Worm (Caenorhabditis elegans): ENCODE results near the gene F39G3.4.
"Not testable (repeated sequence)": the region's sequence is repeated elsewhere in the genome, so short reads cannot be mapped to it uniquely, and the experiment has no call there.

Gene F39G3.4

ce11 chrV:4754123-4754522 is 29.6 kb downstream of the F39G3.4 start, which contains the start of gene hil-4:
Gene hil-4 (plus strand): TSS chrV:4754313.
- no peak for TF ChIP-seq dao-5 (tag; optimal IDR thresholded peaks at IDR 0.05)
- TF ChIP-seq W03F9.2 (tag; optimal IDR thresholded peaks at IDR 0.05) = no peak
- TF ChIP-seq him-1 (tag; optimal IDR thresholded peaks at IDR 0.05) = no peak

ce11 chrV:4754684-4755211 is 30.2 kb downstream of the F39G3.4 start:
- no peak for TF ChIP-seq dao-5 (tag; optimal IDR thresholded peaks at IDR 0.05)
- TF ChIP-seq him-1 (tag; optimal IDR thresholded peaks at IDR 0.05) = no peak
- TF ChIP-seq W03F9.2 (tag; optimal IDR thresholded peaks at IDR 0.05) = no peak

- TF ChIP-seq dao-5 (tag; optimal IDR thresholded peaks at IDR 0.05) = no peak
- TF ChIP-seq W03F9.2 (tag; optimal IDR thresholded peaks at IDR 0.05) = no peak
- TF ChIP-seq him-1 (tag; optimal IDR thresholded peaks at IDR 0.05) = no peak
These were observed 30.9 kb downstream of the F39G3.4 start, which contains the start of gene pgl-3 for ce11 chrV:4755308-4756029. Gene pgl-3 (plus strand): TSS chrV:4755979.

- no peak for TF ChIP-seq him-1 (tag; optimal IDR thresholded peaks at IDR 0.05)
- no peak for TF ChIP-seq W03F9.2 (tag; optimal IDR thresholded peaks at IDR 0.05)
- TF ChIP-seq dao-5 (tag; optimal IDR thresholded peaks at IDR 0.05) = no peak
These were observed 33.5 kb downstream of the F39G3.4 start for ce11 chrV:4758019-4758418.

ce11 chrV:4758540-4758939 is 34.0 kb downstream of the F39G3.4 start:
- TF ChIP-seq W03F9.2 (tag; optimal IDR thresholded peaks at IDR 0.05) = no peak
- TF ChIP-seq dao-5 (tag; optimal IDR thresholded peaks at IDR 0.05) = no peak
- no peak for TF ChIP-seq him-1 (tag; optimal IDR thresholded peaks at IDR 0.05)

- not testable (repeated sequence) for TF ChIP-seq W03F9.2, dao-5, him-1 (tag; optimal IDR thresholded peaks at IDR 0.05)
These were observed 36.1 kb downstream of the F39G3.4 start, which contains the start of gene bgnt-1.4 for ce11 chrV:4760674-4761073. Gene bgnt-1.4 (plus strand): TSS chrV:4760974.

- no peak for TF ChIP-seq him-1 (tag; optimal IDR thresholded peaks at IDR 0.05)
- TF ChIP-seq dao-5 (tag; optimal IDR thresholded peaks at IDR 0.05) = no peak
These were observed 41.9 kb downstream of the F39G3.4 start, which contains the start of gene C18G1.8 for ce11 chrV:4766501-4766900. Gene C18G1.8 (minus strand): TSS chrV:4766601.

ce11 chrV:4769633-4770032 is 45.1 kb downstream of the F39G3.4 start, which contains the start of gene C18G1.9:
Gene C18G1.9 (minus strand): TSS chrV:4769733.
- no peak for TF ChIP-seq him-1 (tag; optimal IDR thresholded peaks at IDR 0.05)
- TF ChIP-seq W03F9.2 (tag; optimal IDR thresholded peaks at IDR 0.05) = no peak
- no peak for TF ChIP-seq dao-5 (tag; optimal IDR thresholded peaks at IDR 0.05)

- TF ChIP-seq dao-5 (tag; optimal IDR thresholded peaks at IDR 0.05) (no peak), W03F9.2 (tag; optimal IDR thresholded peaks at IDR 0.05) (no peak), him-1 (tag; optimal IDR thresholded peaks at IDR 0.05) (no peak)
These were observed 45.9 kb downstream of the F39G3.4 start, which contains the start of gene elt-7 for ce11 chrV:4770408-4770947. Gene elt-7 (plus strand): TSS chrV:4770670.

- no peak for TF ChIP-seq W03F9.2 (tag; optimal IDR thresholded peaks at IDR 0.05)
These were observed 50.6 kb downstream of the F39G3.4 start for ce11 chrV:4775140-4775539.
